Fruit fly (Drosophila melanogaster) whole organism, adult: ENCODE measurements around the gene MFS9.

Experiments used
- CG11617 ChIP-seq: fragments of 200-800 bp; sonication (Bioruptor generic); optimal IDR thresholded peaks from 2 replicates; lab custom pipeline; 2017; ENCODE audit warnings: mild to moderate bottlenecking, missing biosample characterization, missing genetic modification reagents, missing genetic modification characterization
- CG12768 ChIP-seq: fragments of 200-800 bp; sonication (Bioruptor generic); optimal IDR thresholded peaks from 2 replicates; lab custom pipeline; 2017; ENCODE audit warnings: missing biosample characterization, missing genetic modification characterization, mild to moderate bottlenecking, moderate library complexity, missing genetic modification reagents
- CG14711 ChIP-seq: fragments of 200-800 bp; sonication (Bioruptor generic); optimal IDR thresholded peaks from 2 replicates; lab custom pipeline; 2018; ENCODE audit warnings: missing biosample characterization, mild to moderate bottlenecking, missing genetic modification characterization, moderate library complexity
- CG1620 ChIP-seq: fragments of 200-800 bp; sonication (Bioruptor generic); optimal IDR thresholded peaks from 2 replicates; lab custom pipeline; 2016; ENCODE audit warnings: missing biosample characterization, missing genetic modification characterization
- CG33017 ChIP-seq: fragments of 200-800 bp; sonication (Bioruptor generic); optimal IDR thresholded peaks from 2 replicates; lab custom pipeline; 2018; ENCODE audit warnings: missing biosample characterization, mild to moderate bottlenecking, missing genetic modification characterization, moderate library complexity
- CG5204 ChIP-seq: fragments of 200-800 bp; sonication (Bioruptor generic); optimal IDR thresholded peaks from 2 replicates; lab custom pipeline; 2016; ENCODE audit warnings: missing biosample characterization, missing genetic modification characterization
- CG7045 ChIP-seq: fragments of 200-800 bp; sonication (Bioruptor generic); optimal IDR thresholded peaks from 2 replicates; lab custom pipeline; 2017; ENCODE audit warnings: missing biosample characterization, mild to moderate bottlenecking, missing genetic modification characterization
- CG7101 ChIP-seq: fragments of 200-800 bp; sonication (Bioruptor generic); optimal IDR thresholded peaks from 2 replicates; lab custom pipeline; 2018; ENCODE audit warnings: missing biosample characterization, mild to moderate bottlenecking, missing genetic modification characterization, moderate library complexity
- Clk ChIP-seq: fragments of 200-800 bp; sonication (Bioruptor generic); optimal IDR thresholded peaks from 2 replicates; lab custom pipeline; 2017; ENCODE audit warnings: missing biosample characterization, missing genetic modification characterization
- Crg-1 ChIP-seq: fragments of 200-800 bp; sonication (Bioruptor generic); optimal IDR thresholded peaks from 2 replicates; lab custom pipeline; 2016; ENCODE audit warnings: missing biosample characterization, missing genetic modification characterization
- Hr96 ChIP-seq: fragments of 200-800 bp; sonication (Bioruptor generic); optimal IDR thresholded peaks from 2 replicates; lab custom pipeline; 2016; ENCODE audit warnings: missing biosample characterization, missing genetic modification characterization
- Mnt ChIP-seq: fragments of 200-800 bp; sonication (Bioruptor generic); optimal IDR thresholded peaks from 2 replicates; lab custom pipeline; 2016; ENCODE audit warnings: missing biosample characterization, mild to moderate bottlenecking, missing genetic modification characterization
- bab1 ChIP-seq: fragments of 200-800 bp; sonication (Bioruptor generic); optimal IDR thresholded peaks from 3 replicates; lab custom pipeline; 2019; ENCODE audit warnings: missing biosample characterization, mild to moderate bottlenecking, missing genetic modification characterization, moderate library complexity
- cic ChIP-seq: fragments of 200-800 bp; sonication (Bioruptor generic); optimal IDR thresholded peaks from 2 replicates; lab custom pipeline; 2017; ENCODE audit warnings: missing biosample characterization, mild to moderate bottlenecking, missing genetic modification characterization, moderate library complexity
- cnc ChIP-seq, 2 experiments: fragments of >200 bp; optimal IDR thresholded peaks; 2 replicates each; lab custom pipeline; 2017
- kay ChIP-seq: fragments of 200-800 bp; sonication (Bioruptor generic); peaks from one replicate; lab custom pipeline; 2016; ENCODE audit warnings: missing biosample characterization, missing genetic modification characterization, borderline replicate concordance
- ovo ChIP-seq: fragments of 200-800 bp; sonication (Bioruptor generic); optimal IDR thresholded peaks from 2 replicates; lab custom pipeline; 2016; ENCODE audit warnings: missing biosample characterization, missing genetic modification characterization
- pad ChIP-seq: fragments of 200-800 bp; sonication (Bioruptor generic); optimal IDR thresholded peaks from 3 replicates; lab custom pipeline; 2017; ENCODE audit warnings: missing biosample characterization, missing genetic modification characterization, mild to moderate bottlenecking, moderate library complexity, missing genetic modification reagents
- tj ChIP-seq: fragments of 200-800 bp; sonication (Bioruptor generic); optimal IDR thresholded peaks from 3 replicates; lab custom pipeline; 2017; ENCODE audit warnings: missing biosample characterization, mild to moderate bottlenecking, missing genetic modification characterization, moderate library complexity
- toe ChIP-seq: fragments of 200-800 bp; sonication (Bioruptor generic); optimal IDR thresholded peaks from 2 replicates; lab custom pipeline; 2016; ENCODE audit warnings: missing biosample characterization, missing genetic modification characterization

MFS9 gene

dm6 chr3R:20512368-20512767 lies at the start of gene MFS9:
Gene MFS9, minus strand, starts transcription at chr3R:20512468.
- TF ChIP-seq cic (GFP tag; lab: Kevin White, UChicago) (no peak), bab1 (GFP tag; lab: Kevin White, UChicago) (no peak), CG7045 (GFP tag; lab: Kevin White, UChicago) (no peak), cnc (optimal IDR thresholded peaks at IDR 0.05; lab: Kevin White, UChicago) (no peak), CG33017 (no peak), CG11617 (GFP tag; lab: Kevin White, UChicago) (no peak), tj (no peak), CG5204 (GFP tag; lab: Kevin White, UChicago) (no peak), Crg-1 (GFP tag; lab: Kevin White, UChicago) (no peak), pad (no peak), toe (GFP tag; lab: Kevin White, UChicago) (no peak), kay (no peak), CG1620 (GFP tag; lab: Kevin White, UChicago) (no peak), Hr96 (GFP tag; lab: Kevin White, UChicago) (no peak), Clk (no peak), Mnt (GFP tag; lab: Kevin White, UChicago) (no peak), ovo (GFP tag; lab: Kevin White, UChicago) (no peak), CG14711 (tag; lab: Kevin White, UChicago) (no peak), CG7101 (tag; lab: Kevin White, UChicago) (no peak), CG12768 (no peak)

- TF ChIP-seq pad = no peak
- TF ChIP-seq CG12768 = peak; percentile 19
- TF ChIP-seq CG5204 (GFP tag; lab: Kevin White, UChicago) = no peak
- TF ChIP-seq CG11617 (GFP tag; lab: Kevin White, UChicago) = peak; percentile 18
- peak; percentile 59 for TF ChIP-seq ovo (GFP tag; lab: Kevin White, UChicago)
These were observed 48.5 kb upstream of the MFS9 start, which contains the start of gene CG5191 for dm6 chr3R:20560668-20561226. Gene CG5191, plus strand, starts transcription at chr3R:20560865.

dm6 chr3R:20560019-20560667 lies 47.9 kb upstream of the MFS9 start, which contains the start of gene CG15922:
Gene CG15922, minus strand, starts transcription at chr3R:20560280.
- TF ChIP-seq kay (peak; percentile 83), CG1620 (GFP tag; lab: Kevin White, UChicago) (peak; percentile 15), Clk (no peak), cic (GFP tag; lab: Kevin White, UChicago) (no peak), Hr96 (GFP tag; lab: Kevin White, UChicago) (peak; percentile 11), CG11617 (GFP tag; lab: Kevin White, UChicago) (peak; percentile 5), CG7101 (tag; lab: Kevin White, UChicago) (no peak), CG12768 (peak; percentile 27), Mnt (GFP tag; lab: Kevin White, UChicago) (no peak)

dm6 chr3R:20558106-20558489 lies 45.8 kb upstream of the MFS9 start:
- TF ChIP-seq CG7101 (tag; lab: Kevin White, UChicago) (peak; percentile 40), bab1 (GFP tag; lab: Kevin White, UChicago) (peak; percentile 8), CG12768 (peak; percentile 2), toe (GFP tag; lab: Kevin White, UChicago) (no peak), CG1620 (GFP tag; lab: Kevin White, UChicago) (peak; percentile 58)

dm6 chr3R:20557415-20558105 lies 45.3 kb upstream of the MFS9 start, which contains the start of the genes DPCoAC and CG5180:
Gene DPCoAC, minus strand, starts transcription at chr3R:20557667.
Gene CG5180, plus strand, starts transcription at chr3R:20557930.
- peak; percentile 71 for TF ChIP-seq CG5204 (GFP tag; lab: Kevin White, UChicago)
- peak; percentile 64 for TF ChIP-seq Clk
- peak; percentile 28 for TF ChIP-seq tj
- TF ChIP-seq CG7101 (tag; lab: Kevin White, UChicago) = no peak
- no peak for TF ChIP-seq cnc (optimal IDR thresholded peaks at IDR 0.05; lab: Kevin White, UChicago)
- peak; percentile 70 for TF ChIP-seq CG1620 (GFP tag; lab: Kevin White, UChicago)
- TF ChIP-seq CG12768 = peak; percentile 47
- peak; percentile 41 for TF ChIP-seq Crg-1 (GFP tag; lab: Kevin White, UChicago)
- peak; percentile 66 for TF ChIP-seq cic (GFP tag; lab: Kevin White, UChicago)
- TF ChIP-seq Mnt (GFP tag; lab: Kevin White, UChicago) = peak; percentile 70
- peak; percentile 44 for TF ChIP-seq bab1 (GFP tag; lab: Kevin White, UChicago)
- no peak for TF ChIP-seq CG14711 (tag; lab: Kevin White, UChicago)
- TF ChIP-seq Hr96 (GFP tag; lab: Kevin White, UChicago) = peak; percentile 38
- TF ChIP-seq kay = peak; percentile 2
- peak; percentile 51 for TF ChIP-seq CG7045 (GFP tag; lab: Kevin White, UChicago)
- peak; percentile 26 for TF ChIP-seq CG33017
- TF ChIP-seq CG11617 (GFP tag; lab: Kevin White, UChicago) = peak; percentile 74
- TF ChIP-seq toe (GFP tag; lab: Kevin White, UChicago) = peak; percentile 71
- no peak for TF ChIP-seq pad
- peak; percentile 64 for TF ChIP-seq ovo (GFP tag; lab: Kevin White, UChicago)

dm6 chr3R:20557114-20557414 lies 44.8 kb upstream of the MFS9 start:
- TF ChIP-seq ovo (GFP tag; lab: Kevin White, UChicago) (no peak), CG33017 (no peak), kay (no peak), Hr96 (GFP tag; lab: Kevin White, UChicago) (no peak), CG5204 (GFP tag; lab: Kevin White, UChicago) (no peak), CG14711 (tag; lab: Kevin White, UChicago) (no peak), Mnt (GFP tag; lab: Kevin White, UChicago) (no peak)
